Worm (Caenorhabditis elegans) whole organism, late embryonic: ENCODE measurements around the gene wago-10.

ENCODE experiments used
- K02D7.2 ChIP-seq: sonication (generic microtip); optimal IDR thresholded peaks from 2 replicates; lab custom pipeline; 2017; ENCODE audit warnings: mild to moderate bottlenecking, missing genetic modification characterization, missing compliant biosample characterization
- K09A11.1 ChIP-seq: sonication (generic microtip); optimal IDR thresholded peaks from 2 replicates; lab custom pipeline; 2017; ENCODE audit warnings: antibody characterized with exemption, mild to moderate bottlenecking, missing genetic modification characterization, missing compliant biosample characterization; ENCODE audit not compliant: insufficient read depth
- ahr-1 ChIP-seq: sonication (generic microtip); optimal IDR thresholded peaks from 2 replicates; lab custom pipeline; 2016; ENCODE audit warnings: missing genetic modification characterization, missing compliant biosample characterization
- ama-1 ChIP-seq: fragments of 150-350 bp; optimal IDR thresholded peaks from 2 replicates; lab custom pipeline; 2014
- ceh-18 ChIP-seq: sonication (generic microtip); optimal IDR thresholded peaks from 2 replicates; lab custom pipeline; 2016; ENCODE audit warnings: missing genetic modification characterization, missing compliant biosample characterization
- ceh-22 ChIP-seq: sonication (generic microtip); optimal IDR thresholded peaks from 2 replicates; lab custom pipeline; 2017; ENCODE audit warnings: missing biosample characterization, missing genetic modification characterization
- ceh-24 ChIP-seq: sonication (generic microtip); optimal IDR thresholded peaks from 2 replicates; lab custom pipeline; 2016; ENCODE audit warnings: mild to moderate bottlenecking, missing genetic modification characterization, missing compliant biosample characterization
- ceh-30 ChIP-seq: fragments of 150-350 bp; optimal IDR thresholded peaks from 2 replicates; lab custom pipeline; 2014; ENCODE audit warnings: missing biosample characterization, missing genetic modification characterization
- ceh-34 ChIP-seq: sonication (generic microtip); optimal IDR thresholded peaks from 2 replicates; lab custom pipeline; 2016; ENCODE audit warnings: mild to moderate bottlenecking, missing genetic modification characterization, missing compliant biosample characterization
- ceh-6 ChIP-seq: fragments of 200-800 bp; sonication (Bioruptor generic); optimal IDR thresholded peaks from 2 replicates; lab custom pipeline; 2018; ENCODE audit warnings: mild to moderate bottlenecking, missing genetic modification characterization, missing compliant biosample characterization
- ceh-9 ChIP-seq: sonication (generic microtip); optimal IDR thresholded peaks from 2 replicates; lab custom pipeline; 2016; ENCODE audit warnings: mild to moderate bottlenecking, missing genetic modification characterization, inconsistent platforms, missing compliant biosample characterization
- dmd-4 ChIP-seq: sonication (generic microtip); optimal IDR thresholded peaks from 2 replicates; lab custom pipeline; 2016; ENCODE audit warnings: borderline replicate concordance, missing genetic modification characterization, missing compliant biosample characterization
- dve-1 ChIP-seq: sonication (generic microtip); optimal IDR thresholded peaks from 2 replicates; lab custom pipeline; 2017; ENCODE audit warnings: antibody characterized with exemption, mild to moderate bottlenecking, missing genetic modification characterization, missing compliant biosample characterization
- elt-4 ChIP-seq: sonication (generic microtip); optimal IDR thresholded peaks from 2 replicates; lab custom pipeline; 2016; ENCODE audit warnings: missing genetic modification characterization, missing compliant biosample characterization
- ets-4 ChIP-seq: sonication (generic microtip); optimal IDR thresholded peaks from 2 replicates; lab custom pipeline; 2016; ENCODE audit warnings: missing genetic modification characterization, missing compliant biosample characterization
- fkh-10 ChIP-seq: fragments of 150-350 bp; optimal IDR thresholded peaks from 2 replicates; lab custom pipeline; 2014; ENCODE audit warnings: missing biosample characterization, missing genetic modification reagents, missing genetic modification characterization
- fkh-6 ChIP-seq: sonication (generic microtip); optimal IDR thresholded peaks from 2 replicates; lab custom pipeline; 2016; ENCODE audit warnings: missing genetic modification characterization, missing compliant biosample characterization
- hlh-13 ChIP-seq: fragments of 200-800 bp; sonication (Bioruptor generic); optimal IDR thresholded peaks from 2 replicates; lab custom pipeline; 2018; ENCODE audit warnings: mild to moderate bottlenecking, missing genetic modification characterization, missing compliant biosample characterization
- hlh-30 ChIP-seq: sonication (generic microtip); optimal IDR thresholded peaks from 2 replicates; lab custom pipeline; 2017; ENCODE audit warnings: antibody characterized with exemption, missing genetic modification characterization, missing compliant biosample characterization; ENCODE audit not compliant: insufficient read depth
- hlh-6 ChIP-seq: sonication (generic microtip); optimal IDR thresholded peaks from 2 replicates; lab custom pipeline; 2016; ENCODE audit warnings: missing genotype, missing genetic modification characterization, missing compliant biosample characterization
- lim-6 ChIP-seq: sonication (generic microtip); optimal IDR thresholded peaks from 2 replicates; lab custom pipeline; 2016; ENCODE audit warnings: missing genetic modification characterization, missing compliant biosample characterization
- madf-2 ChIP-seq: sonication (generic microtip); optimal IDR thresholded peaks from 2 replicates; lab custom pipeline; 2017; ENCODE audit warnings: missing genetic modification characterization, missing compliant biosample characterization
- nfya-1 ChIP-seq: sonication (generic microtip); optimal IDR thresholded peaks from 2 replicates; lab custom pipeline; 2017; ENCODE audit warnings: missing genetic modification characterization, mild to moderate bottlenecking, missing compliant biosample characterization, antibody characterized with exemption, moderate library complexity
- nhr-232 ChIP-seq: sonication (generic microtip); optimal IDR thresholded peaks from 2 replicates; lab custom pipeline; 2016; ENCODE audit warnings: missing genetic modification characterization, missing compliant biosample characterization
- npax-4 ChIP-seq: sonication (generic microtip); optimal IDR thresholded peaks from 2 replicates; lab custom pipeline; 2016; ENCODE audit warnings: missing genetic modification characterization, missing compliant biosample characterization
- pax-1 ChIP-seq: fragments of 150-350 bp; optimal IDR thresholded peaks from 2 replicates; lab custom pipeline; 2014; ENCODE audit warnings: missing biosample characterization, missing genetic modification characterization
- pha-2 ChIP-seq: sonication (generic microtip); optimal IDR thresholded peaks from 2 replicates; lab custom pipeline; 2017; ENCODE audit warnings: mild to moderate bottlenecking, missing genetic modification characterization, missing compliant biosample characterization
- pha-4 ChIP-seq: fragments of 150-350 bp; optimal IDR thresholded peaks from 2 replicates; lab custom pipeline; 2018; ENCODE audit warnings: missing biosample characterization, missing genetic modification reagents, missing genetic modification characterization
- pros-1 ChIP-seq: fragments of 150-350 bp; optimal IDR thresholded peaks from 2 replicates; lab custom pipeline; 2014; ENCODE audit warnings: missing biosample characterization, missing genetic modification reagents, missing genetic modification characterization
- ref-2 ChIP-seq: sonication (generic microtip); optimal IDR thresholded peaks from 2 replicates; lab custom pipeline; 2016; ENCODE audit warnings: missing genetic modification characterization, missing compliant biosample characterization
- rnt-1 ChIP-seq: sonication (generic microtip); optimal IDR thresholded peaks from 2 replicates; lab custom pipeline; 2016; ENCODE audit warnings: missing genetic modification characterization, missing compliant biosample characterization
- sox-2 ChIP-seq: fragments of 200-800 bp; sonication (Bioruptor generic); IDR thresholded peaks from 2 replicates; pipeline ENCODE4 v1.3.6; 2022; ENCODE audit warnings: missing genetic modification reagents, missing genetic modification characterization, missing compliant biosample characterization
- tbx-7 ChIP-seq: sonication (generic microtip); optimal IDR thresholded peaks from 2 replicates; lab custom pipeline; 2016; ENCODE audit warnings: missing genotype, missing genetic modification characterization, missing compliant biosample characterization
- ttx-3 ChIP-seq: sonication (generic microtip); optimal IDR thresholded peaks from 2 replicates; lab custom pipeline; 2016; ENCODE audit warnings: missing genetic modification reagents, missing genetic modification characterization, missing compliant biosample characterization
- unc-55 ChIP-seq: sonication (generic microtip); optimal IDR thresholded peaks from 2 replicates; lab custom pipeline; 2017; ENCODE audit warnings: missing biosample characterization, missing genetic modification reagents, missing genetic modification characterization
- zip-5 ChIP-seq: sonication (generic microtip); optimal IDR thresholded peaks from 2 replicates; lab custom pipeline; 2016; ENCODE audit warnings: missing genetic modification characterization, missing compliant biosample characterization
- ztf-16 ChIP-seq: sonication (generic microtip); optimal IDR thresholded peaks from 2 replicates; lab custom pipeline; 2017; ENCODE audit warnings: missing genetic modification characterization, missing compliant biosample characterization

The wago-10 gene

ce11 chrV:331245-331644, 12.0 kb upstream of the wago-10 start:
- no peak for TF ChIP-seq pros-1 (tag; lab: Kevin White, UChicago)
- no peak for TF ChIP-seq pha-2 (tag; lab: Kevin White, UChicago)
- TF ChIP-seq ceh-6 = no peak
- TF ChIP-seq ztf-16 = no peak
- TF ChIP-seq elt-4 (tag; lab: Kevin White, UChicago) = no peak
- no peak for TF ChIP-seq ceh-24 (tag; lab: Kevin White, UChicago)
- no peak for TF ChIP-seq fkh-6 (tag; lab: Kevin White, UChicago)
- no peak for TF ChIP-seq pha-4 (tag; lab: Kevin White, UChicago)
- no peak for TF ChIP-seq pax-1 (tag; lab: Kevin White, UChicago)
- no peak for TF ChIP-seq sox-2 (GFP tag; lab: Robert Waterston, UW)
- no peak for TF ChIP-seq ceh-22 (tag; lab: Kevin White, UChicago)
- TF ChIP-seq dve-1 (tag; lab: Kevin White, UChicago) = no peak
- TF ChIP-seq zip-5 = no peak
- no peak for TF ChIP-seq unc-55
- no peak for TF ChIP-seq lim-6 (tag; lab: Kevin White, UChicago)
- no peak for TF ChIP-seq tbx-7
- no peak for TF ChIP-seq ceh-30 (tag; lab: Kevin White, UChicago)

ce11 chrV:332585-332984, 10.6 kb upstream of the wago-10 start:
- TF ChIP-seq ceh-30 (tag; lab: Kevin White, UChicago) = no peak
- TF ChIP-seq nhr-232 (tag; lab: Kevin White, UChicago) = no peak
- no peak for TF ChIP-seq nfya-1 (tag; lab: Kevin White, UChicago)

- no peak for TF ChIP-seq dve-1 (tag; lab: Kevin White, UChicago)
- no peak for TF ChIP-seq nhr-232 (tag; lab: Kevin White, UChicago)
- TF ChIP-seq madf-2 (tag; lab: Kevin White, UChicago) = no peak
- no peak for TF ChIP-seq ceh-9 (tag; lab: Kevin White, UChicago)
- TF ChIP-seq npax-4 (tag; lab: Kevin White, UChicago) = no peak
- TF ChIP-seq ama-1 = no peak
- no peak for TF ChIP-seq hlh-6 (tag; lab: Kevin White, UChicago)
- no peak for TF ChIP-seq fkh-10 (GFP tag; lab: Kevin White, UChicago)
These were observed 9.5 kb upstream of the wago-10 start for ce11 chrV:333713-334112.

- TF ChIP-seq K09A11.1 (no peak), hlh-30 (tag; lab: Kevin White, UChicago) (no peak), ceh-24 (tag; lab: Kevin White, UChicago) (no peak), ahr-1 (tag; lab: Kevin White, UChicago) (no peak), elt-4 (tag; lab: Kevin White, UChicago) (no peak), dmd-4 (tag; lab: Kevin White, UChicago) (no peak), nhr-232 (tag; lab: Kevin White, UChicago) (no peak), ceh-6 (no peak), ttx-3 (tag; lab: Kevin White, UChicago) (no peak)
These were observed 6.9 kb upstream of the wago-10 start, which contains the start of gene dmd-8 for ce11 chrV:336350-336749. dmd-8 (minus strand) TSS chrV:336450.

- TF ChIP-seq ceh-30 (tag; lab: Kevin White, UChicago) (no peak), K02D7.2 (tag; lab: Kevin White, UChicago) (no peak), pros-1 (tag; lab: Kevin White, UChicago) (no peak), ceh-18 (tag; lab: Kevin White, UChicago) (no peak), ets-4 (tag; lab: Kevin White, UChicago) (no peak), hlh-13 (GFP tag; lab: Kevin White, UChicago) (no peak), ceh-34 (tag; lab: Kevin White, UChicago) (no peak), dve-1 (tag; lab: Kevin White, UChicago) (no peak), rnt-1 (tag; lab: Kevin White, UChicago) (no peak), ceh-6 (no peak), ahr-1 (tag; lab: Kevin White, UChicago) (no peak), nfya-1 (tag; lab: Kevin White, UChicago) (no peak), ref-2 (tag; lab: Kevin White, UChicago) (no peak), sox-2 (GFP tag; lab: Robert Waterston, UW) (no peak), K09A11.1 (no peak), pha-2 (tag; lab: Kevin White, UChicago) (no peak), ceh-22 (tag; lab: Kevin White, UChicago) (no peak)
These were observed 882 bp upstream of the wago-10 start for ce11 chrV:342346-342745.
